Worm (Caenorhabditis elegans): ENCODE measurements around the gene srd-2.
A peak's percentile ranks its signal among the peaks of the same experiment; 100 is the strongest.

The srd-2 gene

ce11 chrII:10206425-10206824 is 18.7 kb upstream of the srd-2 start, which contains the start of gene T01E8.1:
Gene T01E8.1, plus strand, starts transcription at chrII:10206725.
- TF ChIP-seq madf-10 (tag; optimal IDR thresholded peaks at IDR 0.05), result no peak

- TF ChIP-seq efl-1 (GFP tag; optimal IDR thresholded peaks at IDR 0.05), result no peak
- TF ChIP-seq zfh-2 (GFP tag; conservative IDR thresholded peaks at IDR 0.05), result peak; percentile 57
- TF ChIP-seq attf-6 (GFP tag; IDR thresholded peaks at IDR 0.05), result no peak
- no peak for TF ChIP-seq madf-6 (GFP tag; IDR thresholded peaks at IDR 0.05)
Observed at ce11 chrII:10204428-10205049, 16.8 kb upstream of the srd-2 start.

ce11 chrII:10203765-10204164 is 16.1 kb upstream of the srd-2 start:
- TF ChIP-seq Y53G8AR.9 (GFP tag; conservative IDR thresholded peaks at IDR 0.05) (no peak), nhr-27 (tag; optimal IDR thresholded peaks at IDR 0.05) (no peak), atf-7 (tag; optimal IDR thresholded peaks at IDR 0.05) (no peak), tlf-1 (GFP tag; optimal IDR thresholded peaks at IDR 0.05) (no peak), rcor-1 (GFP tag; IDR thresholded peaks at IDR 0.05) (no peak), Y53F4B.3 (GFP tag; IDR thresholded peaks at IDR 0.05) (no peak), ama-1 (optimal IDR thresholded peaks at IDR 0.05) (no peak), ama-1 (GFP tag; optimal IDR thresholded peaks at IDR 0.05) (no peak), tbx-9 (tag; optimal IDR thresholded peaks at IDR 0.05; ENCODE audit: borderline replicate concordance) (no peak), ceh-79 (tag; optimal IDR thresholded peaks at IDR 0.05) (no peak)

- no peak for TF ChIP-seq C06A6.2 (GFP tag; conservative IDR thresholded peaks at IDR 0.05)
Observed at ce11 chrII:10203067-10203466, 15.4 kb upstream of the srd-2 start.

ce11 chrII:10202275-10202674 is 14.6 kb upstream of the srd-2 start:
- TF ChIP-seq madf-3 (GFP tag; IDR thresholded peaks at IDR 0.05) (no peak), cebp-1 (GFP tag; IDR thresholded peaks at IDR 0.05) (no peak), cebp-1 (tag; optimal IDR thresholded peaks at IDR 0.05) (peak; percentile 24), K11D2.4 (GFP tag; IDR thresholded peaks at IDR 0.05) (no peak), zfh-2 (GFP tag; conservative IDR thresholded peaks at IDR 0.05) (peak; percentile 55; the same call in 1 of the 2 replicates), ztf-18 (tag; optimal IDR thresholded peaks at IDR 0.05) (no peak), hsf-1 (GFP tag; IDR thresholded peaks at IDR 0.05) (no peak), ztf-6 (GFP tag; IDR thresholded peaks at IDR 0.05) (no peak), ccch-3 (GFP tag; optimal IDR thresholded peaks at IDR 0.05) (no peak), ztf-26 (tag; optimal IDR thresholded peaks at IDR 0.05) (no peak), cebp-2 (GFP tag; IDR thresholded peaks at IDR 0.05) (no peak), madf-6 (GFP tag; IDR thresholded peaks at IDR 0.05) (no peak), C17E4.6 (GFP tag; IDR thresholded peaks at IDR 0.05) (no peak), B0019.2 (GFP tag; conservative IDR thresholded peaks at IDR 0.05) (no peak)

- TF ChIP-seq rcor-1 (GFP tag; IDR thresholded peaks at IDR 0.05) (no peak), hmg-1.2 (GFP tag; IDR thresholded peaks at IDR 0.05) (peak; percentile 52; the same call in 1 of the 2 replicates), Y79H2A.3 (GFP tag; conservative IDR thresholded peaks at IDR 0.05) (no peak), egl-18 (GFP tag; IDR thresholded peaks at IDR 0.05) (no peak), ZK185.1 (tag; optimal IDR thresholded peaks at IDR 0.05; ENCODE audit: poor library complexity, severe bottlenecking) (peak; percentile 51), ztf-6 (GFP tag; IDR thresholded peaks at IDR 0.05) (no peak), ceh-100 (GFP tag; IDR thresholded peaks at IDR 0.05) (peak; percentile 11; the same call in 1 of the 2 replicates), F52B5.7 (tag; optimal IDR thresholded peaks at IDR 0.05) (no peak), unc-62 (GFP tag; optimal IDR thresholded peaks at IDR 0.05) (no peak), lsy-27 (tag; optimal IDR thresholded peaks at IDR 0.05; ENCODE audit: borderline replicate concordance, insufficient read depth) (no peak), C17E4.6 (GFP tag; IDR thresholded peaks at IDR 0.05) (no peak), hmg-20 (GFP tag; IDR thresholded peaks at IDR 0.05) (no peak), hlh-12 (tag; optimal IDR thresholded peaks at IDR 0.05) (no peak), nhr-80 (tag; optimal IDR thresholded peaks at IDR 0.05) (peak; percentile 12), mes-4 (tag; optimal IDR thresholded peaks at IDR 0.05) (no peak), nfyb-1 (GFP tag; IDR thresholded peaks at IDR 0.05) (no peak), nfya-1 (tag; optimal IDR thresholded peaks at IDR 0.05; ENCODE audit: borderline replicate concordance, insufficient read depth) (no peak)
Observed at ce11 chrII:10200759-10201158, 13.1 kb upstream of the srd-2 start, which contains the start of gene arv-1. Gene arv-1, minus strand, starts transcription at chrII:10200823.
